Worm (Caenorhabditis elegans) whole organism, mixed stage, embryonic: ENCODE measurements around the gene C05D12.1.

Experiments used
- bed-3 ChIP-seq: fragments of 200-800 bp; sonication (Bioruptor generic); optimal IDR thresholded peaks from 3 replicates; lab custom pipeline; 2018; ENCODE audit warnings: mild to moderate bottlenecking, missing genetic modification characterization, moderate library complexity, missing compliant biosample characterization
- cnd-1 ChIP-seq: fragments of 200-800 bp; sonication (Bioruptor generic); optimal IDR thresholded peaks from 2 replicates; lab custom pipeline; 2018; ENCODE audit warnings: mild to moderate bottlenecking, missing genetic modification characterization, missing compliant biosample characterization
- mab-5 ChIP-seq: fragments of 150-350 bp; optimal IDR thresholded peaks from 2 replicates; lab custom pipeline; 2014; ENCODE audit warnings: missing biosample characterization, missing genetic modification characterization
- mep-1 ChIP-seq: fragments of 150-350 bp; optimal IDR thresholded peaks from 2 replicates; lab custom pipeline; 2017; ENCODE audit warnings: missing biosample characterization, missing genetic modification reagents, missing genetic modification characterization, inconsistent platforms
- snpc-4 ChIP-seq: fragments of 150-350 bp; optimal IDR thresholded peaks from 2 replicates; lab custom pipeline; 2014; ENCODE audit warnings: missing biosample characterization, missing genetic modification characterization
- tbx-8 ChIP-seq: fragments of 200-800 bp; sonication (Bioruptor generic); optimal IDR thresholded peaks from 2 replicates; lab custom pipeline; 2018; ENCODE audit warnings: mild to moderate bottlenecking, missing genetic modification characterization, moderate library complexity, missing compliant biosample characterization
- unc-62 ChIP-seq: fragments of 150-350 bp; optimal IDR thresholded peaks from 2 replicates; lab custom pipeline; 2014; ENCODE audit warnings: missing biosample characterization, missing genetic modification reagents, missing genetic modification characterization
- zip-8 ChIP-seq: fragments of 150-350 bp; optimal IDR thresholded peaks from 2 replicates; lab custom pipeline; 2014; ENCODE audit warnings: missing biosample characterization, missing genetic modification characterization
- ztf-11 ChIP-seq: fragments of 150-350 bp; optimal IDR thresholded peaks from 2 replicates; lab custom pipeline; 2014; ENCODE audit warnings: missing biosample characterization, missing genetic modification characterization

DNA sequence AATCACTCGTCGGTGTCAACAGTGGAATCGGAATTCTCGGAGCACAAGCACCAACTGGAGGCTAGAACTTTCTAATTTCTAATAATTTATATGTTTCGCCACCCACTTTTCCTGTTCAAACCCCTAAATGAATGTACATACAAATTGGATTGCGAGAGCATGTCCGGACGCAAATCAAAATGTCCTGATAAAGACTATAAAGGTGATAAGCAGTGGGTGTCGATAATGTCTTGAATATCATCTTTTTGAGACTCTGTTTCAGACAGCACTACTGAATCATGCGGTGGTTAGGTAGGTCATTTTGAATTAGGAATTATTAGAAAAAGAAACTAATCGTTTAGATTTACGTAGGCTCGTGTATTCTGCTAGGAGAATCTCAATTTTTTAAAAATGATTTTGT, 33.2 kb upstream of the C05D12.1 start, which contains the start of gene W02B12.1:
- TF ChIP-seq tbx-8 (no peak), unc-62 (no peak), snpc-4 (tag; lab: Kevin White, UChicago) (no peak), bed-3 (no peak), ztf-11 (tag; lab: Kevin White, UChicago) (no peak), cnd-1 (no peak), mab-5 (tag; lab: Kevin White, UChicago) (no peak), mep-1 (tag; lab: Kevin White, UChicago) (no peak), zip-8 (tag; lab: Kevin White, UChicago) (no peak)
